Fruit fly (Drosophila melanogaster) whole organism: ENCODE measurements around the gene CG8112.

ENCODE experiments used
- CG8478 ChIP-seq: fragments of >200 bp; optimal IDR thresholded peaks from 2 replicates; lab custom pipeline; 2018; ENCODE audit warnings: inconsistent platforms
- Dll ChIP-seq: fragments of >200 bp; optimal IDR thresholded peaks from 2 replicates; lab custom pipeline; 2017
- EcR ChIP-seq, 2 experiments: fragments of >200 bp; optimal IDR thresholded peaks; 2 replicates each; lab custom pipeline; 2017; ENCODE audit warnings: missing biosample characterization in 2 of 2, missing genetic modification characterization in 2 of 2, missing genetic modification reagents in 2 of 2
- pan ChIP-seq: fragments of >200 bp; optimal IDR thresholded peaks from 2 replicates; lab custom pipeline; 2017
- psq ChIP-seq: fragments of >200 bp; optimal IDR thresholded peaks from 2 replicates; lab custom pipeline; 2017
- usp ChIP-seq: fragments of >200 bp; optimal IDR thresholded peaks from 2 replicates; lab custom pipeline; 2017; ENCODE audit warnings: missing biosample characterization, missing genetic modification characterization, mixed read lengths

- no peak for TF ChIP-seq EcR (GFP tag; optimal IDR thresholded peaks at IDR 0.05; lab: Kevin White, UChicago)
- no peak for TF ChIP-seq psq (lab: Kevin White, UChicago)
- no peak for TF ChIP-seq Dll (lab: Kevin White, UChicago)
- no peak for TF ChIP-seq pan (lab: Kevin White, UChicago)
- TF ChIP-seq CG8478 (lab: Kevin White, UChicago): no peak
- no peak for TF ChIP-seq usp (GFP tag; lab: Kevin White, UChicago)
These were observed 13.5 kb upstream of the CG8112 start for dm6 chr3R:8699230-8699629.
